Fruit fly (Drosophila melanogaster) whole organism, embryonic: Measurements from ENCODE around the gene CG10347.

ENCODE experiments used
- Bgb ChIP-seq: fragments of 200-800 bp; sonication (Bioruptor generic); IDR thresholded peaks from 2 replicates; pipeline ENCODE4 v1.3.6; 2022; ENCODE audit warnings: missing biosample characterization, missing genetic modification characterization; ENCODE audit not compliant: partially characterized antibody
- Blimp-1 ChIP-seq: fragments of 200-800 bp; sonication (Bioruptor generic); optimal IDR thresholded peaks from 3 replicates; lab custom pipeline; 2018; ENCODE audit warnings: missing biosample characterization, missing genetic modification characterization, mild to moderate bottlenecking, moderate library complexity, missing genetic modification reagents
- CG10543 ChIP-seq: fragments of 200-800 bp; sonication (Bioruptor generic); optimal IDR thresholded peaks from 3 replicates; lab custom pipeline; 2017; ENCODE audit warnings: missing biosample characterization, mild to moderate bottlenecking, missing genetic modification characterization, moderate library complexity
- CG11696 ChIP-seq: fragments of 200-800 bp; sonication (Bioruptor generic); IDR thresholded peaks from 2 replicates; pipeline ENCODE4 v1.3.6; 2022; ENCODE audit warnings: missing biosample characterization, missing genetic modification characterization
- CG12769 ChIP-seq: fragments of 200-800 bp; sonication (Bioruptor generic); optimal IDR thresholded peaks from 2 replicates; lab custom pipeline; 2019; ENCODE audit warnings: missing biosample characterization, mild to moderate bottlenecking, missing genetic modification characterization, moderate library complexity
- CG13424 ChIP-seq: fragments of 200-800 bp; sonication (Bioruptor generic); optimal IDR thresholded peaks from 2 replicates; lab custom pipeline; 2019; ENCODE audit warnings: missing biosample characterization, mild to moderate bottlenecking, missing genetic modification characterization, moderate library complexity
- CG13624 ChIP-seq: fragments of 200-800 bp; sonication (Bioruptor generic); optimal IDR thresholded peaks from 2 replicates; lab custom pipeline; 2016; ENCODE audit warnings: missing biosample characterization, missing genetic modification characterization
- CG13775 ChIP-seq: fragments of 200-800 bp; sonication (Bioruptor generic); optimal IDR thresholded peaks from 3 replicates; lab custom pipeline; 2017; ENCODE audit warnings: missing biosample characterization, mild to moderate bottlenecking, missing genetic modification characterization
- CG13894 ChIP-seq: fragments of 200-800 bp; sonication (Bioruptor generic); optimal IDR thresholded peaks from 3 replicates; lab custom pipeline; 2018; ENCODE audit warnings: missing biosample characterization, mild to moderate bottlenecking, missing genetic modification characterization, moderate library complexity
- CG15601 ChIP-seq: fragments of 200-800 bp; sonication (Bioruptor generic); optimal IDR thresholded peaks from 3 replicates; lab custom pipeline; 2019; ENCODE audit warnings: missing biosample characterization, mild to moderate bottlenecking, missing genetic modification characterization, moderate library complexity
- CG16779 ChIP-seq: fragments of 200-800 bp; sonication (Bioruptor generic); IDR thresholded peaks from 2 replicates; pipeline ENCODE4 v1.3.6; 2022; ENCODE audit warnings: missing biosample characterization, missing genetic modification characterization
- CG16813 ChIP-seq: fragments of 200-800 bp; sonication (Bioruptor generic); IDR thresholded peaks from 3 replicates; pipeline ENCODE4 v1.3.6; 2022; ENCODE audit warnings: missing biosample characterization, missing genetic modification characterization; ENCODE audit not compliant: partially characterized antibody
- CG17186 ChIP-seq: fragments of 200-800 bp; sonication (Bioruptor generic); optimal IDR thresholded peaks from 3 replicates; lab custom pipeline; 2017; ENCODE audit warnings: missing biosample characterization, missing genetic modification reagents, missing genetic modification characterization
- CG17385 ChIP-seq: fragments of 200-800 bp; sonication (Bioruptor generic); optimal IDR thresholded peaks from 3 replicates; lab custom pipeline; 2018; ENCODE audit warnings: missing biosample characterization, mild to moderate bottlenecking, missing genetic modification characterization
- CG18599 ChIP-seq: fragments of 200-800 bp; sonication (Bioruptor generic); optimal IDR thresholded peaks from 3 replicates; lab custom pipeline; 2017; ENCODE audit warnings: missing biosample characterization, missing genetic modification characterization, mild to moderate bottlenecking, moderate library complexity, missing genetic modification reagents
- CG18764 ChIP-seq: fragments of 200-800 bp; sonication (Bioruptor generic); optimal IDR thresholded peaks from 3 replicates; lab custom pipeline; 2016; ENCODE audit warnings: missing biosample characterization, missing genetic modification characterization
- CG2120 ChIP-seq: fragments of 200-800 bp; sonication (Bioruptor generic); optimal IDR thresholded peaks from 3 replicates; lab custom pipeline; 2016; ENCODE audit warnings: missing biosample characterization, missing genetic modification characterization
- CG2875 ChIP-seq: fragments of 200-800 bp; sonication (Bioruptor generic); optimal IDR thresholded peaks from 2 replicates; lab custom pipeline; 2017; ENCODE audit warnings: missing biosample characterization, mild to moderate bottlenecking, missing genetic modification characterization, missing genetic modification reagents
- CG30403 ChIP-seq: fragments of 200-800 bp; sonication (Bioruptor generic); optimal IDR thresholded peaks from 3 replicates; lab custom pipeline; 2016; ENCODE audit warnings: missing biosample characterization, missing genetic modification characterization
- CG32772 ChIP-seq: fragments of 200-800 bp; sonication (Bioruptor generic); IDR thresholded peaks from 2 replicates; pipeline ENCODE4 v1.3.6; 2022; ENCODE audit warnings: missing biosample characterization, missing genetic modification characterization
- CG3281 ChIP-seq: fragments of 200-800 bp; sonication (Bioruptor generic); optimal IDR thresholded peaks from 3 replicates; lab custom pipeline; 2017; ENCODE audit warnings: missing biosample characterization, mild to moderate bottlenecking, missing genetic modification characterization
- CG34422 ChIP-seq: fragments of 200-800 bp; sonication (Bioruptor generic); IDR thresholded peaks from 3 replicates; pipeline ENCODE4 v1.3.6; 2022; ENCODE audit warnings: missing biosample characterization, missing genetic modification characterization
- CG4282 ChIP-seq: fragments of 200-800 bp; sonication (Bioruptor generic); optimal IDR thresholded peaks from 2 replicates; lab custom pipeline; 2016; ENCODE audit warnings: missing biosample characterization, missing genetic modification characterization
- Dip3 ChIP-seq: fragments of 200-800 bp; sonication (Bioruptor generic); optimal IDR thresholded peaks from 3 replicates; lab custom pipeline; 2016; ENCODE audit warnings: missing biosample characterization, missing genetic modification characterization
- ERR ChIP-seq: fragments of 200-800 bp; sonication (Bioruptor generic); optimal IDR thresholded peaks from 2 replicates; lab custom pipeline; 2016; ENCODE audit warnings: missing biosample characterization, missing genetic modification characterization
- Hand ChIP-seq: fragments of 200-800 bp; sonication (Bioruptor generic); optimal IDR thresholded peaks from 2 replicates; lab custom pipeline; 2017; ENCODE audit warnings: mild to moderate bottlenecking, missing biosample characterization, missing genetic modification reagents, missing genetic modification characterization
- Hsf ChIP-seq: fragments of 200-800 bp; sonication (Bioruptor generic); optimal IDR thresholded peaks from 3 replicates; lab custom pipeline; 2016; ENCODE audit warnings: missing biosample characterization, missing genetic modification characterization
- Jarid2 ChIP-seq: fragments of 200-800 bp; sonication (Bioruptor generic); optimal IDR thresholded peaks from 3 replicates; lab custom pipeline; 2017; ENCODE audit warnings: mild to moderate bottlenecking, missing biosample characterization, missing genetic modification reagents, missing genetic modification characterization
- Mes4 ChIP-seq: fragments of 200-800 bp; sonication (Bioruptor generic); optimal IDR thresholded peaks from 2 replicates; lab custom pipeline; 2016; ENCODE audit warnings: missing biosample characterization, missing genetic modification characterization
- NK7.1 ChIP-seq: fragments of 200-800 bp; sonication (Bioruptor generic); optimal IDR thresholded peaks from 3 replicates; lab custom pipeline; 2016; ENCODE audit warnings: missing biosample characterization, missing genetic modification characterization
- Optix ChIP-seq: fragments of 200-800 bp; sonication (Bioruptor generic); IDR thresholded peaks from 3 replicates; pipeline ENCODE4 v1.3.6; 2022; ENCODE audit warnings: missing biosample characterization, missing genetic modification characterization
- Side ChIP-seq: fragments of 200-800 bp; sonication (Bioruptor generic); optimal IDR thresholded peaks from 2 replicates; lab custom pipeline; 2016; ENCODE audit warnings: missing biosample characterization, missing genetic modification characterization
- Sox102F ChIP-seq: fragments of 200-800 bp; sonication (Bioruptor generic); optimal IDR thresholded peaks from 2 replicates; lab custom pipeline; 2018; ENCODE audit warnings: missing biosample characterization, mild to moderate bottlenecking, missing genetic modification characterization, moderate library complexity
- Xrp1 ChIP-seq: fragments of 200-800 bp; sonication (Bioruptor generic); IDR thresholded peaks from 2 replicates; pipeline ENCODE4 v1.3.6; 2022; ENCODE audit warnings: missing biosample characterization, missing genetic modification characterization
- amos ChIP-seq: fragments of 200-800 bp; sonication (Bioruptor generic); IDR thresholded peaks from 2 replicates; pipeline ENCODE4 v1.3.6; 2022; ENCODE audit warnings: missing biosample characterization, missing genetic modification characterization; ENCODE audit not compliant: partially characterized antibody
- dimm ChIP-seq: fragments of 200-800 bp; sonication (Bioruptor generic); IDR thresholded peaks from 2 replicates; pipeline ENCODE4 v1.3.6; 2022; ENCODE audit warnings: missing biosample characterization, missing genetic modification characterization
- dm ChIP-seq: fragments of 200-800 bp; sonication (Bioruptor generic); optimal IDR thresholded peaks from 3 replicates; lab custom pipeline; 2016; ENCODE audit warnings: missing biosample characterization, missing genetic modification characterization
- ftz-f1 ChIP-seq: fragments of 200-800 bp; sonication (Bioruptor generic); optimal IDR thresholded peaks from 2 replicates; lab custom pipeline; 2016; ENCODE audit warnings: missing biosample characterization, missing genetic modification characterization
- gce ChIP-seq: fragments of 200-800 bp; sonication (Bioruptor generic); IDR thresholded peaks from 3 replicates; pipeline ENCODE4 v1.3.6; 2022; ENCODE audit warnings: missing biosample characterization, missing genetic modification characterization
- h ChIP-seq: fragments of >200 bp; optimal IDR thresholded peaks from 2 replicates; lab custom pipeline; 2017
- her ChIP-seq: fragments of 200-800 bp; sonication (Bioruptor generic); optimal IDR thresholded peaks from 2 replicates; lab custom pipeline; 2016; ENCODE audit warnings: missing biosample characterization, missing genetic modification characterization
- lab ChIP-seq: fragments of 200-800 bp; sonication (Bioruptor generic); optimal IDR thresholded peaks from 3 replicates; lab custom pipeline; 2017; ENCODE audit warnings: missing biosample characterization, missing genetic modification characterization, mild to moderate bottlenecking, moderate library complexity, missing genetic modification reagents
- pfk ChIP-seq: fragments of 200-800 bp; sonication (Bioruptor generic); optimal IDR thresholded peaks from 2 replicates; lab custom pipeline; 2018; ENCODE audit warnings: missing biosample characterization, mild to moderate bottlenecking, missing genetic modification characterization, moderate library complexity
- phol ChIP-seq: fragments of 200-800 bp; sonication (Bioruptor generic); optimal IDR thresholded peaks from 3 replicates; lab custom pipeline; 2018; ENCODE audit warnings: missing biosample characterization, mild to moderate bottlenecking, missing genetic modification characterization, moderate library complexity
- pnt ChIP-seq: fragments of 200-800 bp; sonication (Bioruptor generic); optimal IDR thresholded peaks from 3 replicates; lab custom pipeline; 2016; ENCODE audit warnings: missing biosample characterization, missing genetic modification characterization
- sd ChIP-seq: fragments of 200-800 bp; sonication (Bioruptor generic); optimal IDR thresholded peaks from 3 replicates; lab custom pipeline; 2018; ENCODE audit warnings: missing biosample characterization, mild to moderate bottlenecking, missing genetic modification characterization, moderate library complexity
- sna ChIP-seq: fragments of 200-800 bp; sonication (Bioruptor generic); IDR thresholded peaks from 2 replicates; pipeline ENCODE4 v1.3.6; 2022; ENCODE audit warnings: missing biosample characterization, missing genetic modification characterization; ENCODE audit not compliant: partially characterized antibody
- sr ChIP-seq: fragments of 200-800 bp; sonication (Bioruptor generic); IDR thresholded peaks from 3 replicates; pipeline ENCODE4 v1.3.6; 2022; ENCODE audit warnings: missing biosample characterization, missing genetic modification characterization
- ssp ChIP-seq: fragments of 200-800 bp; sonication (Bioruptor generic); IDR thresholded peaks from 2 replicates; pipeline ENCODE4 v1.3.6; 2022; ENCODE audit warnings: missing biosample characterization, missing genetic modification characterization
- tin ChIP-seq: fragments of 200-800 bp; sonication (Bioruptor generic); optimal IDR thresholded peaks from 3 replicates; lab custom pipeline; 2016; ENCODE audit warnings: missing biosample characterization, missing genetic modification characterization
- zfh1 ChIP-seq: fragments of 200-800 bp; sonication (Bioruptor generic); IDR thresholded peaks from 3 replicates; pipeline ENCODE4 v1.3.6; 2022; ENCODE audit warnings: missing biosample characterization, missing genetic modification characterization

Gene CG10347

DNA sequence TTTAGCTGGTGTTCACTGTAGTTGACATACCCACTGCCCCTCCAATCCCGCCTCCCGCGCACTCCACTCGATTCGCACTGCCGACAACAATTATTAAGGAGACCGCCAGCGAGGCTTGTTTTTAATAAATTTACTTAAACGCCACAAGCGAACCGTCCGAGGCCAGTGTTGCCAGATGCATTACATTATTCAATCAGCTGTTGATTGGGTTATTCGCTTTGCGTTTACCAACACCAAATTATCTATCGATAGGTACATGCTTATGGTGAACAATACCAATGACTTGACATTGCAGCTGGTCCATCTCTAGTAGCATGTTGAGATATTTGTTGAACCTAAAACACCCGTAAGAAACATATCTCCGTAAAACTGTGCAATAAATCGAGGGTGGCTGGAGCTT, 32.2 kb upstream of the CG10347 start, which contains the start of the genes CG10353 and SelG (continued):
- TF ChIP-seq Sox102F (GFP tag; lab: Kevin White, UChicago) (no peak), CG12769 (tag; lab: Kevin White, UChicago) (peak; percentile 54), dimm (GFP tag; lab: Robert Waterston, UW) (no peak), CG17385 (GFP tag; lab: Kevin White, UChicago) (peak; percentile 26), CG11696 (GFP tag; lab: Robert Waterston, UW) (no peak), CG16813 (peak; percentile 79), CG32772 (GFP tag; lab: Robert Waterston, UW) (no peak), CG10543 (GFP tag; lab: Kevin White, UChicago) (peak; percentile 55), CG13775 (GFP tag; lab: Kevin White, UChicago) (no peak), Hand (GFP tag; lab: Kevin White, UChicago) (no peak), sr (GFP tag; lab: Robert Waterston, UW) (no peak), CG34422 (GFP tag; lab: Robert Waterston, UW) (no peak), ssp (GFP tag; lab: Robert Waterston, UW) (no peak), CG17186 (GFP tag; lab: Kevin White, UChicago) (peak; percentile 17), NK7.1 (GFP tag; lab: Kevin White, UChicago) (peak; percentile 27), CG30403 (GFP tag; lab: Kevin White, UChicago) (peak; percentile 19), Mes4 (peak; percentile 10), Dip3 (GFP tag; lab: Kevin White, UChicago) (peak; percentile 44), CG4282 (GFP tag; lab: Kevin White, UChicago) (no peak), CG18599 (GFP tag; lab: Kevin White, UChicago) (peak; percentile 26), CG16779 (peak; percentile 38; the same call in 1 of the 2 replicates), lab (GFP tag; lab: Kevin White, UChicago) (peak; percentile 51), CG13894 (tag; lab: Kevin White, UChicago) (peak; percentile 34), Blimp-1 (GFP tag; lab: Kevin White, UChicago) (no peak), CG15601 (peak; percentile 47), amos (GFP tag; lab: Robert Waterston, UW) (peak; percentile 89), sd (tag; lab: Kevin White, UChicago) (peak; percentile 58), Jarid2 (GFP tag; lab: Kevin White, UChicago) (peak; percentile 14), CG2120 (peak; percentile 75), gce (GFP tag; lab: Robert Waterston, UW) (no peak), dm (GFP tag; lab: Kevin White, UChicago) (peak; percentile 65), Side (peak; percentile 29), Xrp1 (no peak), ERR (GFP tag; lab: Kevin White, UChicago) (peak; percentile 72), CG13424 (tag; lab: Kevin White, UChicago) (peak; percentile 13), pfk (GFP tag; lab: Kevin White, UChicago) (peak; percentile 36), her (GFP tag; lab: Kevin White, UChicago) (peak; percentile 57), CG2875 (GFP tag; lab: Kevin White, UChicago) (no peak), tin (GFP tag; lab: Kevin White, UChicago) (peak; percentile 26), ftz-f1 (peak; percentile 61), zfh1 (GFP tag; lab: Robert Waterston, UW) (peak; percentile 42; the same call in 1 of the 3 replicates), h (lab: Kevin White, UChicago) (no peak), Hsf (GFP tag; lab: Kevin White, UChicago) (peak; percentile 22), CG13624 (peak; percentile 59), CG18764 (GFP tag; lab: Kevin White, UChicago) (peak; percentile 27), sna (GFP tag; lab: Robert Waterston, UW) (peak; percentile 76), pnt (GFP tag; lab: Kevin White, UChicago) (no peak), phol (tag; lab: Kevin White, UChicago) (peak; percentile 27), Optix (GFP tag; lab: Robert Waterston, UW) (no peak), Bgb (GFP tag; lab: Robert Waterston, UW) (peak; percentile 90), CG3281 (GFP tag; lab: Kevin White, UChicago) (peak; percentile 24)
